Worm (Caenorhabditis elegans) whole organism, early embryonic: ENCODE data around the gene egl-15.
A peak's percentile ranks its signal among the peaks of the same experiment; 100 is the strongest.

Source experiments
- B0310.2 ChIP-seq: sonication (generic microtip); optimal IDR thresholded peaks from 2 replicates; lab custom pipeline; 2016; ENCODE audit warnings: mild to moderate bottlenecking, missing genetic modification characterization, missing compliant biosample characterization
- F13C5.2 ChIP-seq: sonication (generic microtip); optimal IDR thresholded peaks from 2 replicates; lab custom pipeline; 2017; ENCODE audit warnings: mild to moderate bottlenecking, missing genetic modification characterization, inconsistent platforms, missing compliant biosample characterization
- aly-1 ChIP-seq: sonication (generic microtip); optimal IDR thresholded peaks from 2 replicates; lab custom pipeline; 2016; ENCODE audit warnings: missing genetic modification characterization, missing compliant biosample characterization
- ama-1 ChIP-seq: fragments of 150-350 bp; optimal IDR thresholded peaks from 2 replicates; lab custom pipeline; 2014
- ceh-13 ChIP-seq: fragments of 200-800 bp; sonication (Bioruptor generic); optimal IDR thresholded peaks from 2 replicates; lab custom pipeline; 2018; ENCODE audit warnings: mild to moderate bottlenecking, missing genetic modification characterization, missing compliant biosample characterization
- ceh-36 ChIP-seq: sonication (generic microtip); optimal IDR thresholded peaks from 2 replicates; lab custom pipeline; 2016; ENCODE audit warnings: missing genetic modification characterization, inconsistent platforms, missing compliant biosample characterization
- ets-7 ChIP-seq: sonication (generic microtip); optimal IDR thresholded peaks from 2 replicates; lab custom pipeline; 2016; ENCODE audit warnings: missing genotype, missing genetic modification characterization, missing compliant biosample characterization
- flt-1 ChIP-seq: fragments of 200-800 bp; sonication (Bioruptor generic); IDR thresholded peaks from 2 replicates; pipeline ENCODE4 v1.3.6; 2022; ENCODE audit warnings: missing genetic modification characterization, missing compliant biosample characterization
- hmbx-1 ChIP-seq: sonication (generic microtip); optimal IDR thresholded peaks from 2 replicates; lab custom pipeline; 2016; ENCODE audit warnings: mild to moderate bottlenecking, missing genetic modification characterization, missing compliant biosample characterization
- hmg-4 ChIP-seq: fragments of 200-800 bp; sonication (Bioruptor generic); optimal IDR thresholded peaks from 2 replicates; lab custom pipeline; 2018; ENCODE audit warnings: mild to moderate bottlenecking, missing genetic modification characterization, missing compliant biosample characterization
- hnd-1 ChIP-seq: sonication (generic microtip); optimal IDR thresholded peaks from 2 replicates; lab custom pipeline; 2016; ENCODE audit warnings: missing genetic modification characterization, missing compliant biosample characterization
- pes-1 ChIP-seq: fragments of 200-800 bp; sonication (Bioruptor generic); IDR thresholded peaks from 2 replicates; pipeline ENCODE4 v1.3.6; 2022; ENCODE audit warnings: missing genetic modification reagents, missing genetic modification characterization, missing compliant biosample characterization
- scrt-1 ChIP-seq: fragments of 200-800 bp; sonication (Bioruptor generic); IDR thresholded peaks from 2 replicates; pipeline ENCODE4 v1.3.6; 2022; ENCODE audit warnings: missing genetic modification characterization, missing compliant biosample characterization
- sea-1 ChIP-seq: fragments of 200-800 bp; sonication (Bioruptor generic); conservative IDR thresholded peaks from 2 replicates; pipeline ENCODE4 v1.3.6; 2022; ENCODE audit warnings: missing genetic modification characterization, missing compliant biosample characterization
- tbx-11 ChIP-seq: fragments of 200-800 bp; sonication (Bioruptor generic); IDR thresholded peaks from 2 replicates; pipeline ENCODE4 v1.3.6; 2022; ENCODE audit warnings: missing genetic modification characterization, missing compliant biosample characterization
- tbx-37 ChIP-seq: fragments of 200-800 bp; sonication (Bioruptor generic); conservative IDR thresholded peaks from 2 replicates; pipeline ENCODE4 v1.3.6; 2022; ENCODE audit warnings: missing genetic modification reagents, missing genetic modification characterization, missing compliant biosample characterization
- tra-4 ChIP-seq: sonication (generic microtip); optimal IDR thresholded peaks from 2 replicates; lab custom pipeline; 2017; ENCODE audit warnings: missing genetic modification characterization, missing compliant biosample characterization

egl-15 gene

ce11 chrX:11031047-11031695, 15.0 kb downstream of the egl-15 start:
- TF ChIP-seq hnd-1 (tag; lab: Kevin White, UChicago) (no peak), ceh-36 (tag; lab: Kevin White, UChicago) (peak; percentile 20), tra-4 (tag; lab: Kevin White, UChicago) (peak; percentile 4), scrt-1 (GFP tag; lab: Robert Waterston, UW) (no peak), ets-7 (peak; percentile 74), hmg-4 (GFP tag; lab: Kevin White, UChicago) (peak; percentile 98), flt-1 (GFP tag; lab: Robert Waterston, UW) (peak; percentile 44; the same call in 1 of the 2 replicates), pes-1 (GFP tag; lab: Robert Waterston, UW) (0 out of 2 replicates have a peak, but pooled peaks have one; percentile 19), F13C5.2 (tag; lab: Kevin White, UChicago) (peak; percentile 40)

DNA sequence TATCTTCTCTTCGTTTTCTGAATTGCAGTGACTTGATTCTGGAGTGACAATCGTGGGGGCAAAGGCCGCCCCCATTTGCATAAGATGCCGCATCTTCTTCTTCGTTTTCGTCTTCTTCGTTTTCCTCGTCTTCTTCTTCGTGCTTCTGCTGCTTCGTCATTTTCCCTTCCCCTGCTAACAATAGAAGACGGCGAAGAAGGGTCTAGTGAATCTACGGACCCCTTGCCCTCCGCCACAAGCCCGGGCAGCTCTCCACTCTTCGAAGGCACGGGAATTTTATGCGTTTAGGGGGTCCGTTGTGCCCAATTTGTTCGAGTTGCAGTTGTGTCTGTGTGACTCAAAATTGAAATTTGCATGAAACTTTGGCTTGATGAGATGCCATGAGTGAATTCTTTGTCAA, 15.7 kb downstream of the egl-15 start:
- no peak for TF ChIP-seq hnd-1 (tag; lab: Kevin White, UChicago)
- TF ChIP-seq ets-7: no peak
- 0 out of 2 replicates have a peak, but pooled peaks have one; percentile 27 for TF ChIP-seq pes-1 (GFP tag; lab: Robert Waterston, UW)
- no peak for TF ChIP-seq flt-1 (GFP tag; lab: Robert Waterston, UW)
- TF ChIP-seq aly-1 (tag; lab: Kevin White, UChicago): no peak
- no peak for TF ChIP-seq ama-1 (lab: Kevin White, UChicago)
- no peak for TF ChIP-seq tbx-37

DNA sequence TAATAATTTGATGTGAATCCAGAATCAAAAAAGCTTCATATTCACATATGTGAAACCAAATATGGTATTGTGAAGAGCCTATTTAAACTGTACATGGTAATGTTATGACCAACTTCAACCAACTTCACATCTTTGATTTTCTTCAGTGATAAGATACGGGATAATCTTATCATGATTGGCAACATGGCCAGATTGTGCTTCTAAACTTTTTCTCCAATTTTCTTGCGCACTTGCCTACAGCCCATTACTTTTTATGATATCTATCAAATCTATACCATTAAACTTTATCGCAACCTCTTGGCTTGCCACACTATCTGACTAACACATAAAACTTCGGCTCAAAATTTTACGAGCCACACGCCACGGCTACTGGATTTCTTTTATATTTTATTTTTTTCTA, 16.2 kb downstream of the egl-15 start:
- TF ChIP-seq ceh-13 (GFP tag; lab: Kevin White, UChicago) (no peak), tbx-11 (GFP tag; lab: Robert Waterston, UW) (no peak), B0310.2 (tag; lab: Kevin White, UChicago) (no peak), ceh-36 (tag; lab: Kevin White, UChicago) (no peak), scrt-1 (GFP tag; lab: Robert Waterston, UW) (no peak), tra-4 (tag; lab: Kevin White, UChicago) (no peak), ets-7 (no peak), sea-1 (GFP tag; lab: Robert Waterston, UW) (no peak), hmbx-1 (tag; lab: Kevin White, UChicago) (no peak), hmg-4 (GFP tag; lab: Kevin White, UChicago) (no peak), F13C5.2 (tag; lab: Kevin White, UChicago) (no peak), ama-1 (lab: Kevin White, UChicago) (no peak), flt-1 (GFP tag; lab: Robert Waterston, UW) (no peak), pes-1 (GFP tag; lab: Robert Waterston, UW) (no peak)

DNA sequence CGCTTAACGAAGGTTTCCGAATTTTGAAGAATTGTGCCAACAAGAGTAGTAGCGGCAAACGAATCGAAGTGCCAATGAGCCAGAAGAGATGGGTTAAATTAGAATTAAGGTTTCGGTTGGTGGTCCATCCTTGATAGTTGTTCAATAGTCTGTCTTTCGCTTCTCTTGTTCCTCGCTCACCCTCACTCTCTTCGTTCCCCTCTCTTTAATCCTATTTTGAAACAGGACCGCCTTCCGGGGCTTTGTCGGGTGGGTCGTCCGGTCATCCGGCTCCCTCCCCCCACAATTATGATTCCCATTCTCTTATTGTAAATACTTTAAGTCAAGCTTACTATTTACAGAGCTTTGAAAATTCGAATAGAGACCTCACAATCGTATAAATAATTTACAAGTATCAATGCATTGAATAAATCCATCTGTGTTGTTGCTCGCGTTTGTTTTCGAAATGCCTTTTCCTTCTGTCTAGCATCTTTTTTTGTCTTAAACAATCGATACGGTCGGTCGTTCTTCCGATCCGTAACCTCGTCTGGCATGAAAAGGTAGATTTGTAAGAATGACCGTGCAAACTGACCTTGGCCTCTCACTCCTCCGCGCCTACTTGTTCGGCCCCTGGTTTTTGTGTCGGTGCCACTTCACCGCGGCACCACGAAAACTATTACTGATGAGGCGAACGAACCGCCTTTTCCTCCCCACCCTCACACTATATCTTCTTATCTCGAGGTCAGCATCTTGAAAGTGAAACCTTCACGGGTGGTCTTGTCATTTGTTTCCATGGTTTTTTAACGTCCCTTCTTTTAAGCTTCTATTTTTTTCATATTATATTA, 17.1 kb downstream of the egl-15 start:
- no peak for TF ChIP-seq hmg-4 (GFP tag; lab: Kevin White, UChicago)
- TF ChIP-seq hmbx-1 (tag; lab: Kevin White, UChicago): no peak
- no peak for TF ChIP-seq tbx-37
- TF ChIP-seq scrt-1 (GFP tag; lab: Robert Waterston, UW): no peak
- no peak for TF ChIP-seq hnd-1 (tag; lab: Kevin White, UChicago)
- TF ChIP-seq ets-7: no peak
- no peak for TF ChIP-seq pes-1 (GFP tag; lab: Robert Waterston, UW)
- TF ChIP-seq ceh-36 (tag; lab: Kevin White, UChicago): no peak

DNA sequence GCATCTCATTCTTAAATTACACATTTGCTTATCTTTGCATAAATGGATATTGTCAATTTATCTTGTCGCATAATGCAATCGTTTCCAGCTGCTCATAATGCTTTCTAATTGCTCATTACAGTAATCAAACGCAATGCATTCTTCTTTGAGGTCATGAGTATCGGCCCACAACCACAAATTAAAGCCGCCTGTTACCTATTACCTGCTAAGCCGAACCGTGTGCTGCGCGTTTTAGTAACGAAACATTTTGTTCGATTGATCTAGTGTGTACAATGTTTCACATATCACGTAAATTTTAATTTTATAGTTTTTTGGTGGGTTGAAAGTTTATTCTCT, 17.7 kb downstream of the egl-15 start:
- TF ChIP-seq ceh-36 (tag; lab: Kevin White, UChicago) (no peak), hnd-1 (tag; lab: Kevin White, UChicago) (no peak), scrt-1 (GFP tag; lab: Robert Waterston, UW) (no peak), ceh-13 (GFP tag; lab: Kevin White, UChicago) (no peak), hmg-4 (GFP tag; lab: Kevin White, UChicago) (no peak), hmbx-1 (tag; lab: Kevin White, UChicago) (no peak), ama-1 (lab: Kevin White, UChicago) (no peak), ets-7 (no peak), aly-1 (tag; lab: Kevin White, UChicago) (no peak), sea-1 (GFP tag; lab: Robert Waterston, UW) (no peak), tbx-11 (GFP tag; lab: Robert Waterston, UW) (no peak), tbx-37 (no peak), pes-1 (GFP tag; lab: Robert Waterston, UW) (no peak), tra-4 (tag; lab: Kevin White, UChicago) (no peak), F13C5.2 (tag; lab: Kevin White, UChicago) (no peak), B0310.2 (tag; lab: Kevin White, UChicago) (no peak), flt-1 (GFP tag; lab: Robert Waterston, UW) (no peak)

DNA sequence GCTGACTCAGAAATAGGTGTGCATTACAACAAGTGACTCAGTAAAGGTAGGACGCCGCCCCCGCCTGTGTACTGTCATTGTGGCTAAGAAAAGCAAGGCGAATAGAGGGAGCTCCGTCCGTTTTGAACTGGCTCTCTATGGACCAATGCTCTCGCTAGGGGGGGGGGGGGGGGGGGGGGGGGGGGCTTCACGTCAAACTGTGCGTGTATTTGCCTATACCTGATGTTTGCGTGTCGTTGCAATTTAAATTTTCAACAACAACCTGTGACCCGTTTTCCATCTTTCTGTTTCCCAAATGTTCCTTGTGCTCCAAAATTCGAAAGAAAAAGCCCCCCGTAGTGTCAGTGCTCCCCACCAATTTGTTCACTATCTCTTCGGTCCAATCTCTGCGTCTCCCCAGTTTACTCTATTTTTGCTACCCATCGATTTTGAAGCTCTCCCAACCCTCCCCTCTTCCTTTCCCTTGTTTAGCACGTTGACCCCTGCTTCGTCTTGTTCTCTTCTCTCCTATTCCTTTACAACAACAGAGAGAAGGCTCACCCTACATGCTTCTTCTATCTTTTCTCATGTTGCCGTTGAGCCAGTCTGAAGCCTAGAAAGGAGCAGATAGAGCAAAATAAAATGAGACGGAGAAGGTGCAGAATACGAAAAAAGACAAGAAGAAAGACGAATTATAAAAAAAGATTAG, 18.4 kb downstream of the egl-15 start:
- 0 out of 2 replicates have a peak, but pooled peaks have one; percentile 4 for TF ChIP-seq pes-1 (GFP tag; lab: Robert Waterston, UW)
- TF ChIP-seq hmg-4 (GFP tag; lab: Kevin White, UChicago): peak; percentile 67
- TF ChIP-seq F13C5.2 (tag; lab: Kevin White, UChicago): peak; percentile 17
- TF ChIP-seq ama-1 (lab: Kevin White, UChicago): peak; percentile 43
- TF ChIP-seq hmbx-1 (tag; lab: Kevin White, UChicago): no peak
